Worm (Caenorhabditis elegans) whole organism, young adult: Measurements from ENCODE around the gene srg-36.

ENCODE experiments used
- F22D6.2 ChIP-seq: sonication (generic microtip); optimal IDR thresholded peaks from 2 replicates; lab custom pipeline; 2016; ENCODE audit warnings: mild to moderate bottlenecking, missing genetic modification characterization, missing compliant biosample characterization
- F23B12.7 ChIP-seq: sonication (generic microtip); optimal IDR thresholded peaks from 2 replicates; lab custom pipeline; 2017; ENCODE audit warnings: missing genetic modification characterization, mild to moderate bottlenecking, missing compliant biosample characterization, antibody characterized with exemption, moderate library complexity; ENCODE audit not compliant: insufficient read depth
- K11D2.4 ChIP-seq: fragments of 200-800 bp; sonication (Bioruptor generic); IDR thresholded peaks from 2 replicates; pipeline ENCODE4 v1.3.6; 2022; ENCODE audit warnings: missing genetic modification reagents, missing genetic modification characterization, missing compliant biosample characterization
- K12H6.12 ChIP-seq: fragments of 200-800 bp; sonication (Bioruptor generic); optimal IDR thresholded peaks from 2 replicates; lab custom pipeline; 2018; ENCODE audit warnings: mild to moderate bottlenecking, missing genetic modification characterization, missing compliant biosample characterization
- T26A5.8 ChIP-seq: sonication (generic microtip); optimal IDR thresholded peaks from 2 replicates; lab custom pipeline; 2016; ENCODE audit warnings: missing genetic modification characterization, missing compliant biosample characterization
- Y53F4B.3 ChIP-seq: fragments of 200-800 bp; sonication (Bioruptor generic); IDR thresholded peaks from 2 replicates; pipeline ENCODE4 v1.3.6; 2022; ENCODE audit warnings: missing genetic modification reagents, missing genetic modification characterization, missing compliant biosample characterization
- Y56A3A.18 ChIP-seq: fragments of 200-800 bp; sonication (Bioruptor generic); IDR thresholded peaks from 2 replicates; pipeline ENCODE4 v1.3.6; 2022; ENCODE audit warnings: missing genetic modification reagents, missing genetic modification characterization, missing compliant biosample characterization
- Y95B8A.8 ChIP-seq: fragments of 200-800 bp; sonication (Bioruptor generic); IDR thresholded peaks from 2 replicates; pipeline ENCODE4 v1.3.6; 2022; ENCODE audit warnings: missing genetic modification reagents, missing genetic modification characterization, missing compliant biosample characterization
- ama-1 ChIP-seq, 3 experiments: fragments of 150-350 bp in 1 of 3; sonication (generic microtip) in 2 of 3; optimal IDR thresholded peaks; 2 replicates each; lab custom pipeline; 2014 to 2018; ENCODE audit warnings: missing biosample characterization in 2 of 3, missing genetic modification characterization in 2 of 3, missing genetic modification reagents in 2 of 3
- attf-3 ChIP-seq: fragments of 200-800 bp; sonication (Bioruptor generic); conservative IDR thresholded peaks from 2 replicates; pipeline ENCODE4 v1.3.6; 2022; ENCODE audit warnings: missing genetic modification reagents, missing genetic modification characterization, missing compliant biosample characterization
- attf-5 ChIP-seq: fragments of 200-800 bp; sonication (Bioruptor generic); optimal IDR thresholded peaks from 2 replicates; lab custom pipeline; 2018; ENCODE audit warnings: mild to moderate bottlenecking, missing genetic modification characterization, missing compliant biosample characterization
- bed-1 ChIP-seq: fragments of 200-800 bp; sonication (Bioruptor generic); IDR thresholded peaks from 2 replicates; pipeline ENCODE4 v1.3.6; 2022; ENCODE audit warnings: missing genetic modification reagents, missing genetic modification characterization, missing compliant biosample characterization
- ccch-3 ChIP-seq: fragments of 200-800 bp; sonication (Bioruptor generic); optimal IDR thresholded peaks from 2 replicates; lab custom pipeline; 2018; ENCODE audit warnings: mild to moderate bottlenecking, missing genetic modification characterization, missing compliant biosample characterization
- cebp-2 ChIP-seq: fragments of 200-800 bp; sonication (Bioruptor generic); IDR thresholded peaks from 2 replicates; pipeline ENCODE4 v1.3.6; 2022; ENCODE audit warnings: missing genetic modification characterization, missing compliant biosample characterization
- ceh-27 ChIP-seq: fragments of 200-800 bp; sonication (Bioruptor generic); optimal IDR thresholded peaks from 2 replicates; lab custom pipeline; 2018; ENCODE audit warnings: mild to moderate bottlenecking, missing genetic modification characterization, moderate library complexity, missing compliant biosample characterization
- dox-1 ChIP-seq: fragments of 200-800 bp; sonication (Bioruptor generic); IDR thresholded peaks from 2 replicates; pipeline ENCODE4 v1.3.6; 2022; ENCODE audit warnings: missing genetic modification reagents, missing genetic modification characterization, missing compliant biosample characterization
- dpl-1 ChIP-seq: fragments of 150-350 bp; optimal IDR thresholded peaks from 2 replicates; lab custom pipeline; 2014; ENCODE audit warnings: missing biosample characterization, missing genetic modification reagents, missing genetic modification characterization
- egrh-3 ChIP-seq: fragments of 200-800 bp; sonication (Bioruptor generic); IDR thresholded peaks from 2 replicates; pipeline ENCODE4 v1.3.6; 2022; ENCODE audit warnings: missing genetic modification reagents, missing genetic modification characterization, missing compliant biosample characterization
- gei-17 ChIP-seq: fragments of 200-800 bp; sonication (Bioruptor generic); optimal IDR thresholded peaks from 2 replicates; lab custom pipeline; 2018; ENCODE audit warnings: mild to moderate bottlenecking, missing genetic modification characterization, missing compliant biosample characterization
- hmg-1.2 ChIP-seq: fragments of 200-800 bp; sonication (Bioruptor generic); IDR thresholded peaks from 2 replicates; pipeline ENCODE4 v1.3.6; 2022; ENCODE audit warnings: missing genetic modification reagents, missing genetic modification characterization, missing compliant biosample characterization
- hrde-1 ChIP-seq: sonication (generic microtip); optimal IDR thresholded peaks from 2 replicates; lab custom pipeline; 2016; ENCODE audit warnings: missing genetic modification characterization, mild to moderate bottlenecking, missing compliant biosample characterization, moderate library complexity, missing genotype, missing genetic modification reagents, borderline replicate concordance
- let-607 ChIP-seq, 2 experiments: fragments of 200-800 bp in 1 of 2; sonication (Bioruptor generic) in 1 of 2; sonication (generic microtip) in 1 of 2; optimal IDR thresholded peaks; 2 replicates each; lab custom pipeline; 2016 to 2018; ENCODE audit warnings: mild to moderate bottlenecking in 2 of 2, missing compliant biosample characterization in 2 of 2, missing genetic modification characterization in 2 of 2, moderate library complexity in 2 of 2, missing genotype in 1 of 2
- lir-1 ChIP-seq: fragments of 200-800 bp; sonication (Bioruptor generic); conservative IDR thresholded peaks from 2 replicates; pipeline ENCODE4 v1.3.6; 2022; ENCODE audit warnings: missing genetic modification reagents, missing genetic modification characterization, missing compliant biosample characterization
- mcd-1 ChIP-seq: fragments of 200-800 bp; sonication (Bioruptor generic); IDR thresholded peaks from 2 replicates; pipeline ENCODE4 v1.3.6; 2022; ENCODE audit warnings: missing genetic modification reagents, missing genetic modification characterization, missing compliant biosample characterization
- nhr-27 ChIP-seq: fragments of 200-800 bp; sonication (Bioruptor generic); optimal IDR thresholded peaks from 2 replicates; lab custom pipeline; 2018; ENCODE audit warnings: mild to moderate bottlenecking, missing genetic modification characterization, moderate library complexity, missing compliant biosample characterization
- nhr-80 ChIP-seq: sonication (generic microtip); optimal IDR thresholded peaks from 2 replicates; lab custom pipeline; 2016; ENCODE audit warnings: missing genetic modification characterization, missing compliant biosample characterization
- nhr-90 ChIP-seq: sonication (generic microtip); optimal IDR thresholded peaks from 2 replicates; lab custom pipeline; 2016; ENCODE audit warnings: missing genotype, mild to moderate bottlenecking, missing genetic modification characterization, missing compliant biosample characterization
- sdz-38 ChIP-seq: sonication (generic microtip); optimal IDR thresholded peaks from 2 replicates; lab custom pipeline; 2016; ENCODE audit warnings: missing genotype, missing genetic modification characterization, missing compliant biosample characterization
- snpc-3.4 ChIP-seq: sonication (generic microtip); optimal IDR thresholded peaks from 2 replicates; lab custom pipeline; 2017; ENCODE audit warnings: missing genetic modification characterization, mild to moderate bottlenecking, missing compliant biosample characterization, antibody characterized with exemption, moderate library complexity, missing genotype, missing genetic modification reagents
- snpc-4 ChIP-seq, 5 experiments: fragments of 150-350 bp in 1 of 5; sonication (generic microtip) in 4 of 5; optimal IDR thresholded peaks; 2 replicates each; lab custom pipeline; 2014 to 2018; ENCODE audit warnings: missing genetic modification characterization in 5 of 5, missing biosample characterization in 3 of 5, antibody characterized with exemption in 2 of 5, mild to moderate bottlenecking in 2 of 5, missing compliant biosample characterization in 2 of 5, missing genotype in 2 of 5, moderate library complexity in 2 of 5, missing genetic modification reagents in 1 of 5
- somi-1 ChIP-seq: fragments of 200-800 bp; sonication (Bioruptor generic); optimal IDR thresholded peaks from 2 replicates; lab custom pipeline; 2018; ENCODE audit warnings: mild to moderate bottlenecking, missing genetic modification characterization, missing compliant biosample characterization
- tbp1 ChIP-seq: fragments of 200-800 bp; sonication (Bioruptor generic); optimal IDR thresholded peaks from 2 replicates; lab custom pipeline; 2018; ENCODE audit warnings: mild to moderate bottlenecking, missing genetic modification characterization, missing compliant biosample characterization
- tbx-9 ChIP-seq: sonication (generic microtip); optimal IDR thresholded peaks from 2 replicates; lab custom pipeline; 2016; ENCODE audit warnings: borderline replicate concordance, missing genetic modification characterization, inconsistent platforms, missing compliant biosample characterization
- zfh-2 ChIP-seq: fragments of 200-800 bp; sonication (Bioruptor generic); conservative IDR thresholded peaks from 2 replicates; pipeline ENCODE4 v1.3.6; 2022; ENCODE audit warnings: missing genetic modification reagents, missing genetic modification characterization, missing compliant biosample characterization
- ztf-3 ChIP-seq: fragments of 200-800 bp; sonication (Bioruptor generic); optimal IDR thresholded peaks from 2 replicates; lab custom pipeline; 2018; ENCODE audit warnings: mild to moderate bottlenecking, missing genetic modification characterization, missing compliant biosample characterization
- ztf-6 ChIP-seq: fragments of 200-800 bp; sonication (Bioruptor generic); IDR thresholded peaks from 2 replicates; pipeline ENCODE4 v1.3.6; 2022; ENCODE audit warnings: missing genetic modification reagents, missing genetic modification characterization, missing compliant biosample characterization

The srg-36 gene

ce11 chrX:14238291-14238758 is 4.1 kb upstream of the srg-36 start, which contains the start of gene K04C1.2:
TSS of gene K04C1.2 (plus strand) at chrX:14238708.
- TF ChIP-seq let-607 (tag; optimal IDR thresholded peaks at IDR 0.05; lab: Kevin White, UChicago) (no peak), ceh-27 (GFP tag; lab: Kevin White, UChicago) (peak; percentile 58), F22D6.2 (tag; lab: Kevin White, UChicago) (no peak), hmg-1.2 (GFP tag; lab: Robert Waterston, UW) (peak; percentile 80; the same call in 1 of the 2 replicates), tbp1 (GFP tag; lab: Kevin White, UChicago) (peak; percentile 5), K12H6.12 (tag; lab: Kevin White, UChicago) (peak; percentile 36), nhr-80 (peak; percentile 22), attf-5 (GFP tag; lab: Kevin White, UChicago) (peak; percentile 62), lir-1 (GFP tag; lab: Robert Waterston, UW) (peak; percentile 79)

DNA sequence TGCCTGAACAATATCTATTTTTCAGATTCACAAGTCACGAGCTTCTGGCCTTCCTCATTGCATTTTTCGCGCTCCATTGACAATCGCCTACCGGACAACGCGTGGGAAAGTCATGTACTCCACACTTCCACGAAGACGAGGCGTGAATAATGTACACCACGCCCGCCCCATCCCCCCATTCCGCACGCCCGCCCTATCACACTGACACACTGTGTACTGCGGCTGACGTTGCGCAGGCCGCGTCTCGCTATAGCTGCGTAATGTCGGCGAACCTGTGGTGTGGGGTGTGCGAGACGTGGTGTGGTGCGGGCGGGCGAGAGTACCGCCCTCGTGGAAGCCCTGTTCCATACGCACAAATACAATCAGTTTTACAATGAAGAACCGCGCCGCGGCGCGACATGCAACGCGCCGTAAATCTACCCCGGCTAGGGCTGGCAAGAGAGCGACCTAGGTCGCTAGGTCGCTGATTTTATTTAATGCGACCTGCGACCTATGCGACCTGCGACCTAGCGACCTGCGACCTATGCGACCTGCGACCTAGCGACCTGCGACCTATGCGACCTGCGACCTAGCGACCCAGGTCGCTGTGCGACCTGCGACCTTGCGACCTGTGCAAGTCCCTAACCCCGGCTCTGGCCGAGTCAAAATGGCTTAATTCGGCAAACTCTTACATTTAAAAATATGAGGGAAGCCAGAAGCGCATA is 2.0 kb upstream of the srg-36 start:
- no peak for TF ChIP-seq sdz-38 (tag; lab: Kevin White, UChicago)
- TF ChIP-seq zfh-2 (GFP tag; lab: Robert Waterston, UW), result peak; percentile 90
- no peak for TF ChIP-seq Y53F4B.3 (GFP tag; lab: Robert Waterston, UW)
- TF ChIP-seq mcd-1 (GFP tag; lab: Robert Waterston, UW), result peak; percentile 23; the same call in 1 of the 2 replicates
- no peak for TF ChIP-seq ccch-3 (GFP tag; lab: Kevin White, UChicago)
- peak; percentile 93 for TF ChIP-seq egrh-3 (GFP tag; lab: Robert Waterston, UW)
- no peak for TF ChIP-seq gei-17

- TF ChIP-seq hrde-1 (tag; lab: Kevin White, UChicago) (no peak), T26A5.8 (tag; lab: Kevin White, UChicago) (no peak), somi-1 (GFP tag; lab: Kevin White, UChicago) (no peak), dpl-1 (no peak), ztf-6 (GFP tag; lab: Robert Waterston, UW) (no peak), K11D2.4 (GFP tag; lab: Robert Waterston, UW) (no peak), cebp-2 (no peak), Y95B8A.8 (no peak), bed-1 (no peak), tbx-9 (tag; lab: Kevin White, UChicago) (no peak), hmg-1.2 (GFP tag; lab: Robert Waterston, UW) (no peak), dox-1 (GFP tag; lab: Robert Waterston, UW) (no peak), snpc-3.4 (tag; lab: Kevin White, UChicago) (no peak), nhr-90 (tag; lab: Kevin White, UChicago) (no peak), attf-3 (no peak)
Observed at ce11 chrX:14234932-14235331, 666 bp upstream of the srg-36 start, which contains the start of gene srg-37. TSS of gene srg-37 (minus strand) at chrX:14235032.

- TF ChIP-seq F23B12.7 (tag; lab: Kevin White, UChicago) (no peak), F22D6.2 (tag; lab: Kevin White, UChicago) (no peak), sdz-38 (tag; lab: Kevin White, UChicago) (no peak), dox-1 (GFP tag; lab: Robert Waterston, UW) (0 out of 2 replicates have a peak, but pooled peaks have one; percentile 25), snpc-4 (GFP tag; optimal IDR thresholded peaks at IDR 0.05; lab: Kevin White, UChicago) (peak; percentile 45), snpc-4 (tag; optimal IDR thresholded peaks at IDR 0.05; lab: Kevin White, UChicago) (peak in 2 of 4 experiments; percentile 59 to 77), snpc-3.4 (tag; lab: Kevin White, UChicago) (no peak), ama-1 (optimal IDR thresholded peaks at IDR 0.05; lab: Kevin White, UChicago) (no peak), ama-1 (GFP tag; optimal IDR thresholded peaks at IDR 0.05; lab: Kevin White, UChicago) (no peak), Y56A3A.18 (no peak), tbp1 (GFP tag; lab: Kevin White, UChicago) (no peak), ztf-3 (GFP tag; lab: Kevin White, UChicago) (no peak), nhr-27 (tag; lab: Kevin White, UChicago) (no peak)
Observed at ce11 chrX:14231987-14232386, 2.3 kb downstream of the srg-36 start.
